Fruit fly (Drosophila melanogaster) whole organism, embryonic: ENCODE measurements around the gene TotM.

Experiments used
- CG10147 ChIP-seq: fragments of 200-800 bp; sonication (Bioruptor generic); optimal IDR thresholded peaks from 2 replicates; lab custom pipeline; 2019; ENCODE audit warnings: missing biosample characterization, mild to moderate bottlenecking, missing genetic modification characterization, moderate library complexity
- CG13296 ChIP-seq: fragments of 200-800 bp; sonication (Bioruptor generic); optimal IDR thresholded peaks from 3 replicates; lab custom pipeline; 2018; ENCODE audit warnings: missing biosample characterization, mild to moderate bottlenecking, missing genetic modification characterization
- CG4707 ChIP-seq: fragments of 200-800 bp; sonication (Bioruptor generic); optimal IDR thresholded peaks from 2 replicates; lab custom pipeline; 2018; ENCODE audit warnings: missing biosample characterization, mild to moderate bottlenecking, missing genetic modification characterization, moderate library complexity
- HLH4C ChIP-seq: fragments of 200-800 bp; sonication (Bioruptor generic); IDR thresholded peaks from 3 replicates; pipeline ENCODE4 v1.3.6; 2022; ENCODE audit warnings: missing biosample characterization, missing genetic modification characterization; ENCODE audit not compliant: partially characterized antibody
- aop ChIP-seq: fragments of 200-800 bp; sonication (Bioruptor generic); IDR thresholded peaks from 2 replicates; pipeline ENCODE4 v1.3.6; 2022; ENCODE audit warnings: missing biosample characterization, missing genetic modification characterization
- ase ChIP-seq: fragments of 200-800 bp; sonication (Bioruptor generic); IDR thresholded peaks from 3 replicates; pipeline ENCODE4 v1.3.6; 2022; ENCODE audit warnings: missing biosample characterization, missing genetic modification characterization
- chif ChIP-seq, 2 experiments: fragments of 200-800 bp; sonication (Bioruptor generic); optimal IDR thresholded peaks; 3 replicates each; lab custom pipeline; 2016; ENCODE audit warnings: missing biosample characterization in 2 of 2, missing genetic modification characterization in 2 of 2
- jumu ChIP-seq: fragments of 200-800 bp; sonication (Bioruptor generic); optimal IDR thresholded peaks from 3 replicates; lab custom pipeline; 2016; ENCODE audit warnings: missing biosample characterization, missing genetic modification characterization
- shn ChIP-seq: fragments of 200-800 bp; sonication (Bioruptor generic); optimal IDR thresholded peaks from 3 replicates; lab custom pipeline; 2016; ENCODE audit warnings: missing biosample characterization, missing genetic modification characterization
- wor ChIP-seq: fragments of 200-800 bp; sonication (Bioruptor generic); IDR thresholded peaks from 2 replicates; pipeline ENCODE4 v1.3.6; 2022; ENCODE audit warnings: missing biosample characterization, missing genetic modification characterization

DNA sequence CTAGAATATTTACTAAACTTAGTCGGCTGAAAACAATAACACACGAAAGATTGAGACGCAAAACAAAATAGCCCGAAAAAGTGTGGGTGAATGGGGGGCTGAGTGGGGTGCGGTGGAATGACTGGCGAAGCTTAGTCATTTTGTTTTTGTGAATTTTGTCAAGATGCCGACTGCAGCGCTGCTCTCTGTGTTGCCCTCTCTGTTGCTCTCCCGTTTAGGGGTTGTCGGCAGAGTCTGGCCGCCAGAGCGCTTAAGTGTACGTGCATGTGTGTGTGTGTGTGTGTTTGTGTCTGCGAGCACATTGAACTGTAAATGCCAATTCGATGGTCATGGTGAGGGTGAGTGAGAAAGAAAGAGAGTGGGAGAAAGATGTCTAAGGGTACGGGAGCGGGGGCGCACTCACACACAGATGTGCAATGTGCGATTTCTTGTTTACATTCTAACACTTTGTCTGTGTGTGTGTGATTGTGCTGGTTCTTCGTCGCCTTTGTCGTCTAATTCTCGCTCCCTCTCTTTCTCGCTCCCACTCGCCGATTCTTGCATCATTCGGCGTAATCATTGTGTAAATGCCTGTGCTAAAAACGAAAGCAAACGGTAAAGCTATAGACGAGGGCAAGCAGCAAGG is 23.2 kb upstream of the TotM start:
- no peak for TF ChIP-seq chif (GFP tag; optimal IDR thresholded peaks at IDR 0.05; lab: Kevin White, UChicago)
- TF ChIP-seq HLH4C, result no peak
- TF ChIP-seq ase (GFP tag; lab: Robert Waterston, UW), result no peak
- TF ChIP-seq aop, result no peak
- TF ChIP-seq CG10147 (GFP tag; lab: Kevin White, UChicago), result no peak
- TF ChIP-seq wor (GFP tag; lab: Robert Waterston, UW), result no peak
- TF ChIP-seq CG13296 (GFP tag; lab: Kevin White, UChicago), result no peak
- TF ChIP-seq CG4707 (GFP tag; lab: Kevin White, UChicago), result no peak
- no peak for TF ChIP-seq jumu (GFP tag; lab: Kevin White, UChicago)
- TF ChIP-seq shn (GFP tag; lab: Kevin White, UChicago), result no peak
